Worm (Caenorhabditis elegans) whole organism, L3 larva: ENCODE measurements around the gene K12B6.4.
A peak's percentile ranks its signal among the peaks of the same experiment; 100 is the strongest.

Experiments
- ama-1 ChIP-seq: fragments of 150-350 bp; optimal IDR thresholded peaks from 2 replicates; lab custom pipeline; 2018
- ceh-82 ChIP-seq: fragments of 150-350 bp; optimal IDR thresholded peaks from 2 replicates; lab custom pipeline; 2014; ENCODE audit warnings: missing biosample characterization, missing genetic modification characterization
- daf-12 ChIP-seq: fragments of 150-350 bp; optimal IDR thresholded peaks from 2 replicates; lab custom pipeline; 2014; ENCODE audit warnings: missing biosample characterization, missing genetic modification reagents, missing genetic modification characterization
- egl-27 ChIP-seq: sonication (generic microtip); optimal IDR thresholded peaks from 4 replicates; lab custom pipeline; 2017; ENCODE audit warnings: missing biosample characterization, missing genetic modification reagents, missing genetic modification characterization
- elt-1 ChIP-seq: fragments of 150-350 bp; optimal IDR thresholded peaks from 2 replicates; lab custom pipeline; 2014; ENCODE audit warnings: missing biosample characterization, missing genetic modification characterization
- elt-3 ChIP-seq, 3 experiments: fragments of 150-350 bp in 1 of 3; sonication (generic microtip) in 2 of 3; optimal IDR thresholded peaks; 2 replicates in 2 of 3; 4 replicates in 1 of 3; lab custom pipeline; 2014 to 2017; ENCODE audit warnings: missing biosample characterization in 3 of 3, missing genetic modification characterization in 3 of 3
- fkh-10 ChIP-seq: sonication (generic microtip); optimal IDR thresholded peaks from 2 replicates; lab custom pipeline; 2017; ENCODE audit warnings: missing biosample characterization, missing genetic modification reagents, missing genetic modification characterization
- lin-15B ChIP-seq: fragments of 150-350 bp; optimal IDR thresholded peaks from 2 replicates; lab custom pipeline; 2014; ENCODE audit warnings: missing biosample characterization, missing genetic modification characterization
- nfya-1 ChIP-seq: sonication (generic microtip); optimal IDR thresholded peaks from 2 replicates; lab custom pipeline; 2017; ENCODE audit warnings: missing genetic modification characterization, mild to moderate bottlenecking, missing compliant biosample characterization, antibody characterized with exemption, moderate library complexity; ENCODE audit not compliant: insufficient read depth
- nhr-237 ChIP-seq: fragments of 150-350 bp; optimal IDR thresholded peaks from 2 replicates; lab custom pipeline; 2014; ENCODE audit warnings: missing biosample characterization, missing genetic modification characterization
- pqm-1 ChIP-seq: fragments of 150-350 bp; optimal IDR thresholded peaks from 2 replicates; lab custom pipeline; 2017; ENCODE audit warnings: missing biosample characterization, missing genetic modification characterization, inconsistent platforms
- unc-39 ChIP-seq: sonication (generic microtip); optimal IDR thresholded peaks from 4 replicates; lab custom pipeline; 2017; ENCODE audit warnings: missing biosample characterization, missing genetic modification characterization
- unc-62 ChIP-seq: fragments of 150-350 bp; sonication (generic microtip); optimal IDR thresholded peaks from 4 replicates; lab custom pipeline; 2014; ENCODE audit warnings: missing biosample characterization, missing genetic modification reagents, missing genetic modification characterization

DNA sequence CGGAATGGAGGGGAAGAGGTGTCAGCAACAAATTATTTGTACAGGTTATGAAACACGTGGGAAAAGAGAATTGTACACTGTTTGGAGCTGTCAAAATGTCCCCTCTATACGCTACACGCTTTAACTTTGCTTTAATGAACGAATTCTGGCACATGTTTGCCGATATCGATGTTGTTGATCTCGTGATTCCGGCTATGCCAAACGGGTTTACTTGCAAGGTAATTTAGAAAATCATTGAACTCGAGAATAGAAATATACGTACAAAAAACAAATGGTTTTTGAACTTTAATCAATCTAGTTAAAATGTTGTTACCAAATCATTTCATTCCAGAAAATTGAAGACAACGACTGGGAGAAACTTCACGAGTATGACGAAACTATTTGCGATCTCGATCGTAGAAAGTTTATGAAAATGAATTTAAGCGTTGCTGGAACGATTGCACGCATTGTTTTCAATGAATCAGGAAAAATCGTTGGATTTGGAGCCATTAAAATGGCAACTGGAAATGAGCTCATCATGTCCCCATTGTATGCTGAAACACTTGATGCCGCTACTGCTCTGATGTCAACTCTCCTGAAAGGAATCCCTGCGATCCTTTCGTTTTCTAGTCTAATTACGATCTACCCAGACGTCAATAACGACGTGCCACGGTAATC, 3.8 kb downstream of the K12B6.4 start:
- TF ChIP-seq daf-12 (tag; lab: Kevin White, UChicago) (no peak), pqm-1 (no peak), fkh-10 (GFP tag; lab: Kevin White, UChicago) (no peak), ama-1 (lab: Kevin White, UChicago) (peak; percentile 2), nfya-1 (tag; lab: Kevin White, UChicago) (no peak), unc-39 (tag; lab: Kevin White, UChicago) (no peak), nhr-237 (tag; lab: Kevin White, UChicago) (no peak), unc-62 (no peak), lin-15B (tag; lab: Kevin White, UChicago) (no peak), ceh-82 (tag; lab: Kevin White, UChicago) (no peak), elt-1 (tag; lab: Kevin White, UChicago) (no peak), elt-3 (tag; optimal IDR thresholded peaks at IDR 0.05; lab: Kevin White, UChicago) (no peak), egl-27 (tag; lab: Kevin White, UChicago) (no peak)
